Worm (Caenorhabditis elegans): ENCODE data around the gene H12C20.7.

H12C20.7 gene

ce11 chrV:11554260-11554659 is 18.5 kb downstream of the H12C20.7 start, which contains the start of gene duo-1:
Gene duo-1 (plus strand): TSS chrV:11554630.
- no peak for TF ChIP-seq syd-9 (tag; optimal IDR thresholded peaks at IDR 0.05)
- TF ChIP-seq sox-4 (tag; optimal IDR thresholded peaks at IDR 0.05), result no peak
- TF ChIP-seq ztf-16 (tag; optimal IDR thresholded peaks at IDR 0.05), result no peak
- no peak for TF ChIP-seq ceh-19 (GFP tag; optimal IDR thresholded peaks at IDR 0.05)

- no peak for TF ChIP-seq ceh-22 (tag; optimal IDR thresholded peaks at IDR 0.05)
- TF ChIP-seq nhr-11 (tag; optimal IDR thresholded peaks at IDR 0.05), result no peak
- TF ChIP-seq che-1 (tag; optimal IDR thresholded peaks at IDR 0.05), result no peak
- TF ChIP-seq pax-1 (tag; optimal IDR thresholded peaks at IDR 0.05), result no peak
- TF ChIP-seq ceh-48 (tag; optimal IDR thresholded peaks at IDR 0.05), result no peak
- TF ChIP-seq tbx-2 (tag; optimal IDR thresholded peaks at IDR 0.05), result no peak
- TF ChIP-seq ceh-24 (tag; optimal IDR thresholded peaks at IDR 0.05), result no peak
- no peak for TF ChIP-seq nfya-1 (tag; optimal IDR thresholded peaks at IDR 0.05)
- no peak for TF ChIP-seq hlh-13 (GFP tag; optimal IDR thresholded peaks at IDR 0.05)
- no peak for TF ChIP-seq pha-2 (tag; optimal IDR thresholded peaks at IDR 0.05)
Observed at ce11 chrV:11552379-11552778, 20.4 kb downstream of the H12C20.7 start, which contains the start of gene srx-85. Gene srx-85 (plus strand): TSS chrV:11552679.

DNA sequence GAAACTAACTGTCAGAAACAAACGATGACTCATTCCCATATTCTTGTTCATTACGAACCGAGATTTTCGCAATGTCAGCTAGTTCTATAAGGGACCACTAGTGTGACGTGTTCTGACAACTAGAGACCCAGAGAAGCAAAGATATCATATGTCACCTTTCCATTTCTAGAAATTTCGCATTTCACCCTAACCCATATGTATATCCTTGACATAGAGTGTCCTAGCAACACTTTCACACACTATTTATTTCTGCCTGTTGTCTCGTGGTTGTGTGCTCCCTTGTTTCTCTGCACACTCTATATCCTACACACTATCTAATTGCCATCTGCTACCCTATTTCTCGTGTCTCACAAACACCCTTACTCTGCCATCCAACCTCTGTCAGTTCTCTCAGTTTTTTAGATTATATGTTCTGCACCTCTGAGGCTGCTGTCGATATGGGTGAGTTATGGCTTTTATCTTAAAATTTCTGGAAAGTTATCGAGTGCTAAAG is 23.8 kb downstream of the H12C20.7 start, which contains the start of the genes F38B7.17 and F38B7.3:
TSS of gene F38B7.17 (minus strand) at position 51 of the 493 bp plus-strand sequence.
TSS of gene F38B7.3 (plus strand) at position 194 of the 493 bp plus-strand sequence.
- peak; percentile 51 for TF ChIP-seq tbx-2 (tag; optimal IDR thresholded peaks at IDR 0.05)
- TF ChIP-seq dve-1 (tag; optimal IDR thresholded peaks at IDR 0.05), result peak; percentile 36
- peak; percentile 39 for TF ChIP-seq ceh-19 (GFP tag; optimal IDR thresholded peaks at IDR 0.05)
- TF ChIP-seq ceh-14 (tag; optimal IDR thresholded peaks at IDR 0.05), result peak; percentile 3
- peak; percentile 51 for TF ChIP-seq unc-55 (GFP tag; optimal IDR thresholded peaks at IDR 0.05)
- TF ChIP-seq F13H6.1 (tag; optimal IDR thresholded peaks at IDR 0.05), result no peak
- TF ChIP-seq elt-2 (tag; optimal IDR thresholded peaks at IDR 0.05), result peak; percentile 71
- peak; percentile 33 for TF ChIP-seq ceh-31 (tag; optimal IDR thresholded peaks at IDR 0.05)
- TF ChIP-seq ceh-34 (tag; optimal IDR thresholded peaks at IDR 0.05), result peak; percentile 42
- no peak for TF ChIP-seq ceh-24 (tag; optimal IDR thresholded peaks at IDR 0.05)
- peak; percentile 58 for TF ChIP-seq nfya-1 (tag; optimal IDR thresholded peaks at IDR 0.05)
- peak; percentile 95 for TF ChIP-seq hlh-30 (tag; optimal IDR thresholded peaks at IDR 0.05; ENCODE audit: insufficient read depth)
- TF ChIP-seq hlh-8 (tag; optimal IDR thresholded peaks at IDR 0.05), result peak; percentile 12
- TF ChIP-seq odd-2 (tag; optimal IDR thresholded peaks at IDR 0.05), result no peak

- TF ChIP-seq ceh-9 (tag; optimal IDR thresholded peaks at IDR 0.05) (no peak), ceh-34 (tag; optimal IDR thresholded peaks at IDR 0.05) (no peak), sox-4 (tag; optimal IDR thresholded peaks at IDR 0.05) (no peak), pat-9 (tag; optimal IDR thresholded peaks at IDR 0.05) (no peak), hlh-15 (tag; optimal IDR thresholded peaks at IDR 0.05) (no peak), ceh-6 (GFP tag; optimal IDR thresholded peaks at IDR 0.05) (no peak)
Observed at ce11 chrV:11546795-11547194, 26.0 kb downstream of the H12C20.7 start, which contains the start of gene F38B7.11. Gene F38B7.11 (plus strand): TSS chrV:11547095.

DNA sequence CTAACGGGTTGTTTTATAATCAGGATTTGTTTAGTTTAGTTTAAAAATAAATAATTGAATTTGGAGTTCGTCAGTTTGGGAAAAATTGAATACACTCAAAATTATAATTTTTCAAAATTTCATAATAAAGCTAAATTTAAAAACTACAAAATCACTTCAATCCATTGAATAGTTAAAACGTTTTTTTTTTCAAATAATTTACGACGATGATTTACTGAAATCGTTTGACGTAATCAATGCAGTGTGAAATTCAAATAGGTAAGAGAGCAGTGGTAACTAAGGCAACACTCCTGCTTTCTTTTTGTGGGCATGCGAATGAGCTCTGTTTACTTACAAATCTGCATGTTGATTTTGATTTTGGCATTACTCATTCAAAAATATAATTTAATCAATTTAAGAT is 27.6 kb downstream of the H12C20.7 start, which contains the start of gene F38B7.10:
TSS of gene F38B7.10 (plus strand) at position 301 of the 400 bp plus-strand sequence.
- no peak for TF ChIP-seq ref-2 (tag; optimal IDR thresholded peaks at IDR 0.05)
- TF ChIP-seq ceh-30 (tag; optimal IDR thresholded peaks at IDR 0.05), result no peak
- no peak for TF ChIP-seq hlh-6 (tag; optimal IDR thresholded peaks at IDR 0.05)
- TF ChIP-seq C08G9.2 (tag; optimal IDR thresholded peaks at IDR 0.05), result no peak
- no peak for TF ChIP-seq pha-4 (tag; optimal IDR thresholded peaks at IDR 0.05)
- no peak for TF ChIP-seq pat-9 (tag; optimal IDR thresholded peaks at IDR 0.05)
- TF ChIP-seq ceh-6 (GFP tag; optimal IDR thresholded peaks at IDR 0.05), result no peak
- TF ChIP-seq ttx-3 (tag; optimal IDR thresholded peaks at IDR 0.05), result no peak
- TF ChIP-seq ceh-19 (GFP tag; optimal IDR thresholded peaks at IDR 0.05), result no peak

All from whole organism, late embryonic.